Worm (Caenorhabditis elegans) whole organism, mixed stage, embryonic: ENCODE measurements around the gene B0361.4.

Experiments used
- flh-1 ChIP-seq: fragments of 200-800 bp; sonication (Bioruptor generic); optimal IDR thresholded peaks from 2 replicates; lab custom pipeline; 2018; ENCODE audit warnings: mild to moderate bottlenecking, missing genetic modification characterization, moderate library complexity, missing compliant biosample characterization
- nhr-12 ChIP-seq: fragments of 150-350 bp; optimal IDR thresholded peaks from 2 replicates; lab custom pipeline; 2014; ENCODE audit warnings: missing biosample characterization, missing genetic modification characterization

DNA sequence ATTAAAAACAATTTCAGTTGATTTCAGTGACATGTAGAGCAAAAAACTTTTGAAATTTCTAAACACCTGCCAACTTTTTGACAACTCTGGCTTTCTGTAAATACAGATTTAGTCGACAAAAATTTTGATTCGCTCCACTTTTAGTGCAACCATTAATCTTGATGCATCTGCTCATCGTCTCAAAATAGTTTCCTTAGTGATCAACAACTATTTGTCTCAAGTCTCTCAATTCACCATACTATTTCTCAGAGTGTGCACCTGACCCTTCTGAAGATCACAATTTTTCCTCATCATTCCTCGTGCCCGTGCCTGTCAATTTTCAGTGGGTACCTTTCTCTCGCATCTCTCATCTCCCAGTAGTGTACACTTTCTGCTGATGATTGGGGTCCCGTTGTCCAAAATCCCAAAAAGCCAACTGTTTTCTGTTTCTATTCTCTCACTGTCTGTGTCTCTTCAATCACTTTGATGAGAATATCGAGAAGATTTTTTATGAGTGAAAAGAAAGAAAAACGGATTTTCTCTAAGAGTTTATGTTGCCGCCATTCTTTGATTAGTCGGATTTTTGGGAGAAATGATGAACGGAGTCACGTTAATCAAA, 41.8 kb upstream of the B0361.4 start:
- TF ChIP-seq flh-1 (GFP tag; lab: Kevin White, UChicago): no peak
- no peak for TF ChIP-seq nhr-12 (tag; lab: Kevin White, UChicago)
